Worm (Caenorhabditis elegans) whole organism, L2 larva: ENCODE results near the gene rab-19.

Source experiments
- F13H6.1 ChIP-seq: sonication (generic microtip); optimal IDR thresholded peaks from 2 replicates; lab custom pipeline; 2016; ENCODE audit warnings: missing genetic modification characterization, missing compliant biosample characterization
- aly-2 ChIP-seq: fragments of 150-350 bp; optimal IDR thresholded peaks from 2 replicates; lab custom pipeline; 2014; ENCODE audit warnings: missing biosample characterization, missing genetic modification characterization
- elt-1 ChIP-seq: fragments of 150-350 bp; optimal IDR thresholded peaks from 2 replicates; lab custom pipeline; 2014; ENCODE audit warnings: missing biosample characterization, missing genetic modification characterization
- fos-1 ChIP-seq: fragments of 150-350 bp; optimal IDR thresholded peaks from 2 replicates; lab custom pipeline; 2014; ENCODE audit warnings: missing biosample characterization, missing genetic modification characterization
- nhr-129 ChIP-seq: fragments of 150-350 bp; optimal IDR thresholded peaks from 2 replicates; lab custom pipeline; 2014; ENCODE audit warnings: missing biosample characterization, missing genetic modification characterization
- nhr-23 ChIP-seq: fragments of 150-350 bp; optimal IDR thresholded peaks from 2 replicates; lab custom pipeline; 2014; ENCODE audit warnings: missing biosample characterization, missing genetic modification reagents, missing genetic modification characterization
- sma-9 ChIP-seq, 2 experiments: fragments of 150-350 bp in 1 of 2; sonication (generic microtip) in 1 of 2; optimal IDR thresholded peaks; 2 replicates each; lab custom pipeline; 2014 to 2016; ENCODE audit warnings: missing genetic modification characterization in 2 of 2, mild to moderate bottlenecking in 1 of 2, missing biosample characterization in 1 of 2, missing compliant biosample characterization in 1 of 2, missing genetic modification reagents in 1 of 2, moderate library complexity in 1 of 2
- ztf-1 ChIP-seq: fragments of 200-800 bp; sonication (Bioruptor generic); conservative IDR thresholded peaks from 2 replicates; pipeline ENCODE4 v1.3.6; 2022; ENCODE audit warnings: missing genetic modification characterization, missing compliant biosample characterization

rab-19 gene

ce11 chrIV:13342555-13342954 lies 41.6 kb downstream of the rab-19 start, which contains the start of gene W02A2.5:
W02A2.5 (plus strand) TSS chrIV:13342855.
- no peak for TF ChIP-seq F13H6.1

ce11 chrIV:13334287-13334686 lies 49.9 kb downstream of the rab-19 start:
- TF ChIP-seq fos-1 (tag; lab: Kevin White, UChicago) (peak; percentile 27), nhr-129 (tag; lab: Kevin White, UChicago) (peak; percentile 53), ztf-1 (no peak), aly-2 (tag; lab: Kevin White, UChicago) (no peak), F13H6.1 (peak; percentile 23), elt-1 (tag; lab: Kevin White, UChicago) (no peak), nhr-23 (tag; lab: Kevin White, UChicago) (no peak), sma-9 (GFP tag; optimal IDR thresholded peaks at IDR 0.05; lab: Kevin White, UChicago) (peak; percentile 34), sma-9 (tag; optimal IDR thresholded peaks at IDR 0.05; lab: Kevin White, UChicago) (no peak)
